Fruit fly (Drosophila melanogaster) whole organism, embryonic: ENCODE data around the gene Obp99d.
A peak's percentile ranks its signal among the peaks of the same experiment; 100 is the strongest.

Experiments
- CG10959 ChIP-seq: fragments of 200-800 bp; sonication (Bioruptor generic); IDR thresholded peaks from 2 replicates; pipeline ENCODE4 v1.3.6; 2022; ENCODE audit warnings: missing biosample characterization, missing genetic modification characterization
- CG11247 ChIP-seq: fragments of 200-800 bp; sonication (Bioruptor generic); IDR thresholded peaks from 2 replicates; pipeline ENCODE4 v1.3.6; 2022; ENCODE audit warnings: missing biosample characterization, missing genetic modification characterization
- CG11504 ChIP-seq: fragments of 200-800 bp; sonication (Bioruptor generic); optimal IDR thresholded peaks from 3 replicates; lab custom pipeline; 2019; ENCODE audit warnings: missing biosample characterization, mild to moderate bottlenecking, missing genetic modification characterization, moderate library complexity
- CG11723 ChIP-seq: fragments of 200-800 bp; sonication (Bioruptor generic); optimal IDR thresholded peaks from 2 replicates; lab custom pipeline; 2017; ENCODE audit warnings: missing biosample characterization, mild to moderate bottlenecking, missing genetic modification characterization
- CG12299 ChIP-seq: fragments of 200-800 bp; sonication (Bioruptor generic); optimal IDR thresholded peaks from 2 replicates; lab custom pipeline; 2018; ENCODE audit warnings: missing biosample characterization, mild to moderate bottlenecking, missing genetic modification characterization
- CG12391 ChIP-seq: fragments of 200-800 bp; sonication (Bioruptor generic); optimal IDR thresholded peaks from 3 replicates; lab custom pipeline; 2018; ENCODE audit warnings: missing biosample characterization, mild to moderate bottlenecking, missing genetic modification characterization, moderate library complexity
- CG13424 ChIP-seq: fragments of 200-800 bp; sonication (Bioruptor generic); optimal IDR thresholded peaks from 2 replicates; lab custom pipeline; 2019; ENCODE audit warnings: missing biosample characterization, mild to moderate bottlenecking, missing genetic modification characterization, moderate library complexity
- CG14050 ChIP-seq: fragments of 200-800 bp; sonication (Bioruptor generic); IDR thresholded peaks from 3 replicates; pipeline ENCODE4 v1.3.6; 2022; ENCODE audit warnings: missing biosample characterization, missing genetic modification characterization
- CG1529 ChIP-seq: fragments of 200-800 bp; sonication (Bioruptor generic); optimal IDR thresholded peaks from 3 replicates; lab custom pipeline; 2018; ENCODE audit warnings: missing biosample characterization, missing genetic modification characterization
- CG15696 ChIP-seq: fragments of 200-800 bp; sonication (Bioruptor generic); optimal IDR thresholded peaks from 2 replicates; lab custom pipeline; 2019; ENCODE audit warnings: missing biosample characterization, mild to moderate bottlenecking, missing genetic modification characterization, moderate library complexity
- CG17359 ChIP-seq: fragments of 200-800 bp; sonication (Bioruptor generic); optimal IDR thresholded peaks from 3 replicates; lab custom pipeline; 2018; ENCODE audit warnings: missing biosample characterization, mild to moderate bottlenecking, missing genetic modification characterization, moderate library complexity
- CG18011 ChIP-seq: fragments of 200-800 bp; sonication (Bioruptor generic); optimal IDR thresholded peaks from 2 replicates; lab custom pipeline; 2017; ENCODE audit warnings: missing biosample characterization, missing genetic modification characterization, mild to moderate bottlenecking, moderate library complexity, missing genotype
- CG31365 ChIP-seq: fragments of 200-800 bp; sonication (Bioruptor generic); optimal IDR thresholded peaks from 2 replicates; lab custom pipeline; 2018; ENCODE audit warnings: missing biosample characterization, mild to moderate bottlenecking, missing genetic modification characterization
- CG34224 ChIP-seq: fragments of 200-800 bp; sonication (Bioruptor generic); IDR thresholded peaks from 3 replicates; pipeline ENCODE4 v1.3.6; 2022; ENCODE audit warnings: missing biosample characterization, missing genetic modification characterization; ENCODE audit not compliant: partially characterized antibody
- CG34422 ChIP-seq: fragments of 200-800 bp; sonication (Bioruptor generic); IDR thresholded peaks from 3 replicates; pipeline ENCODE4 v1.3.6; 2022; ENCODE audit warnings: missing biosample characterization, missing genetic modification characterization
- CG7357 ChIP-seq: fragments of 200-800 bp; sonication (Bioruptor generic); IDR thresholded peaks from 3 replicates; pipeline ENCODE4 v1.3.6; 2022; ENCODE audit warnings: missing biosample characterization, missing genetic modification characterization
- CG7372 ChIP-seq: fragments of 200-800 bp; sonication (Bioruptor generic); IDR thresholded peaks from 2 replicates; pipeline ENCODE4 v1.3.6; 2022; ENCODE audit warnings: missing biosample characterization, missing genetic modification characterization
- CG7745 ChIP-seq: fragments of 200-800 bp; sonication (Bioruptor generic); optimal IDR thresholded peaks from 2 replicates; lab custom pipeline; 2018; ENCODE audit warnings: missing biosample characterization, mild to moderate bottlenecking, missing genetic modification characterization, moderate library complexity
- CG8924 ChIP-seq: fragments of 200-800 bp; optimal IDR thresholded peaks from 3 replicates; lab custom pipeline; 2019; ENCODE audit warnings: missing biosample characterization, mild to moderate bottlenecking, missing genetic modification characterization, moderate library complexity
- CTCF ChIP-seq: fragments of 200-800 bp; sonication (Bioruptor generic); optimal IDR thresholded peaks from 2 replicates; lab custom pipeline; 2017; ENCODE audit warnings: missing biosample characterization, mild to moderate bottlenecking, missing genetic modification characterization, moderate library complexity
- Dfd ChIP-seq, 2 experiments: fragments of >200 bp; optimal IDR thresholded peaks; 2 replicates each; lab custom pipeline; 2017; ENCODE audit warnings: missing biosample characterization in 2 of 2, missing genetic modification characterization in 2 of 2
- Dip3 ChIP-seq: fragments of 200-800 bp; sonication (Bioruptor generic); optimal IDR thresholded peaks from 3 replicates; lab custom pipeline; 2016; ENCODE audit warnings: missing biosample characterization, missing genetic modification characterization
- Ets97D ChIP-seq: fragments of 200-800 bp; sonication (Bioruptor generic); optimal IDR thresholded peaks from 3 replicates; lab custom pipeline; 2016; ENCODE audit warnings: missing biosample characterization, missing genetic modification characterization
- HLH3B ChIP-seq: fragments of 200-800 bp; sonication (Bioruptor generic); IDR thresholded peaks from 2 replicates; pipeline ENCODE4 v1.3.6; 2022; ENCODE audit warnings: missing biosample characterization, missing genetic modification characterization
- HmgD ChIP-seq: fragments of 200-800 bp; sonication (Bioruptor generic); optimal IDR thresholded peaks from 3 replicates; lab custom pipeline; 2016; ENCODE audit warnings: missing biosample characterization, missing genetic modification characterization
- MTF-1 ChIP-seq: fragments of 200-800 bp; sonication (Bioruptor generic); optimal IDR thresholded peaks from 2 replicates; lab custom pipeline; 2018; ENCODE audit warnings: missing biosample characterization, mild to moderate bottlenecking, missing genetic modification characterization, borderline replicate concordance
- Optix ChIP-seq: fragments of 200-800 bp; sonication (Bioruptor generic); IDR thresholded peaks from 3 replicates; pipeline ENCODE4 v1.3.6; 2022; ENCODE audit warnings: missing biosample characterization, missing genetic modification characterization
- Sin3A ChIP-seq: fragments of >200 bp; optimal IDR thresholded peaks from 2 replicates; lab custom pipeline; 2018
- TFAM ChIP-seq: fragments of 200-800 bp; sonication (Bioruptor generic); optimal IDR thresholded peaks from 2 replicates; lab custom pipeline; 2017; ENCODE audit warnings: missing biosample characterization, missing genetic modification characterization, inconsistent platforms
- ac ChIP-seq: fragments of 200-800 bp; sonication (Bioruptor generic); optimal IDR thresholded peaks from 3 replicates; lab custom pipeline; 2017; ENCODE audit warnings: missing biosample characterization, mild to moderate bottlenecking, missing genetic modification characterization
- chinmo ChIP-seq: fragments of 200-800 bp; sonication (Bioruptor generic); IDR thresholded peaks from 4 replicates; pipeline ENCODE4 v1.3.6; 2022; ENCODE audit warnings: missing biosample characterization, missing genetic modification characterization; ENCODE audit not compliant: partially characterized antibody
- corto ChIP-seq: fragments of 200-800 bp; sonication (Bioruptor generic); optimal IDR thresholded peaks from 2 replicates; lab custom pipeline; 2016; ENCODE audit warnings: missing biosample characterization, mild to moderate bottlenecking, missing genetic modification characterization, moderate library complexity
- dpn ChIP-seq, 2 experiments: fragments of 200-800 bp; sonication (Bioruptor generic); optimal IDR thresholded peaks; 3 replicates each; lab custom pipeline; 2016; ENCODE audit warnings: missing biosample characterization in 2 of 2, missing genetic modification characterization in 2 of 2
- fd102C ChIP-seq: fragments of 200-800 bp; sonication (Bioruptor generic); optimal IDR thresholded peaks from 2 replicates; lab custom pipeline; 2018; ENCODE audit warnings: missing biosample characterization, mild to moderate bottlenecking, missing genetic modification characterization, moderate library complexity
- fru ChIP-seq: fragments of >200 bp; optimal IDR thresholded peaks from 2 replicates; lab custom pipeline; 2017
- gt ChIP-seq: fragments of 200-800 bp; sonication (Bioruptor generic); IDR thresholded peaks from 2 replicates; pipeline ENCODE4 v1.3.6; 2022; ENCODE audit warnings: missing biosample characterization, missing genetic modification characterization
- ham ChIP-seq: fragments of 200-800 bp; sonication (Bioruptor generic); IDR thresholded peaks from 2 replicates; pipeline ENCODE4 v1.3.6; 2022; ENCODE audit warnings: missing biosample characterization, missing genetic modification characterization
- insv ChIP-seq, 2 experiments: fragments of 200-800 bp; sonication (Bioruptor generic); optimal IDR thresholded peaks; 3 replicates each; lab custom pipeline; 2016 to 2018; ENCODE audit warnings: missing biosample characterization in 2 of 2, missing genetic modification characterization in 2 of 2
- kah ChIP-seq: fragments of 200-800 bp; sonication (Bioruptor generic); optimal IDR thresholded peaks from 2 replicates; lab custom pipeline; 2018; ENCODE audit warnings: missing biosample characterization, mild to moderate bottlenecking, missing genetic modification characterization
- ken ChIP-seq: fragments of 200-800 bp; sonication (Bioruptor generic); IDR thresholded peaks from 3 replicates; pipeline ENCODE4 v1.3.6; 2022; ENCODE audit warnings: missing biosample characterization, missing genetic modification characterization
- klu ChIP-seq: fragments of 200-800 bp; sonication (Bioruptor generic); IDR thresholded peaks from 2 replicates; pipeline ENCODE4 v1.3.6; 2022; ENCODE audit warnings: missing biosample characterization, missing genetic modification characterization
- mirr ChIP-seq: fragments of 200-800 bp; sonication (Bioruptor generic); optimal IDR thresholded peaks from 3 replicates; lab custom pipeline; 2018; ENCODE audit warnings: missing biosample characterization, mild to moderate bottlenecking, missing genetic modification characterization
- nom ChIP-seq: fragments of 200-800 bp; sonication (Bioruptor generic); optimal IDR thresholded peaks from 2 replicates; lab custom pipeline; 2017; ENCODE audit warnings: missing biosample characterization, missing genetic modification characterization, mild to moderate bottlenecking, moderate library complexity, missing genetic modification reagents
- peb ChIP-seq: fragments of 200-800 bp; sonication (Bioruptor generic); IDR thresholded peaks from 2 replicates; pipeline ENCODE4 v1.3.6; 2022; ENCODE audit warnings: missing biosample characterization, missing genetic modification characterization
- phol ChIP-seq: fragments of 200-800 bp; sonication (Bioruptor generic); optimal IDR thresholded peaks from 3 replicates; lab custom pipeline; 2018; ENCODE audit warnings: missing biosample characterization, mild to moderate bottlenecking, missing genetic modification characterization, moderate library complexity
- shn ChIP-seq: fragments of 200-800 bp; sonication (Bioruptor generic); optimal IDR thresholded peaks from 3 replicates; lab custom pipeline; 2016; ENCODE audit warnings: missing biosample characterization, missing genetic modification characterization
- tin ChIP-seq: fragments of 200-800 bp; sonication (Bioruptor generic); optimal IDR thresholded peaks from 3 replicates; lab custom pipeline; 2016; ENCODE audit warnings: missing biosample characterization, missing genetic modification characterization
- tll ChIP-seq, 2 experiments: fragments of 200-800 bp in 1 of 2; fragments of >200 bp in 1 of 2; sonication (Bioruptor generic) in 1 of 2; optimal IDR thresholded peaks; 2 replicates each; lab custom pipeline; 2017 to 2019; ENCODE audit warnings: missing biosample characterization in 2 of 2, missing genetic modification characterization in 2 of 2, mild to moderate bottlenecking in 1 of 2, moderate library complexity in 1 of 2
- unc-4 ChIP-seq: fragments of 200-800 bp; sonication (Bioruptor generic); IDR thresholded peaks from 2 replicates; pipeline ENCODE4 v1.3.6; 2022; ENCODE audit warnings: missing biosample characterization, missing genetic modification characterization; ENCODE audit not compliant: partially characterized antibody
- wek ChIP-seq: fragments of 200-800 bp; sonication (Bioruptor generic); optimal IDR thresholded peaks from 3 replicates; lab custom pipeline; 2018; ENCODE audit warnings: missing biosample characterization, mild to moderate bottlenecking, missing genetic modification characterization, moderate library complexity
- wor ChIP-seq: fragments of 200-800 bp; sonication (Bioruptor generic); IDR thresholded peaks from 2 replicates; pipeline ENCODE4 v1.3.6; 2022; ENCODE audit warnings: missing biosample characterization, missing genetic modification characterization

The Obp99d gene

DNA sequence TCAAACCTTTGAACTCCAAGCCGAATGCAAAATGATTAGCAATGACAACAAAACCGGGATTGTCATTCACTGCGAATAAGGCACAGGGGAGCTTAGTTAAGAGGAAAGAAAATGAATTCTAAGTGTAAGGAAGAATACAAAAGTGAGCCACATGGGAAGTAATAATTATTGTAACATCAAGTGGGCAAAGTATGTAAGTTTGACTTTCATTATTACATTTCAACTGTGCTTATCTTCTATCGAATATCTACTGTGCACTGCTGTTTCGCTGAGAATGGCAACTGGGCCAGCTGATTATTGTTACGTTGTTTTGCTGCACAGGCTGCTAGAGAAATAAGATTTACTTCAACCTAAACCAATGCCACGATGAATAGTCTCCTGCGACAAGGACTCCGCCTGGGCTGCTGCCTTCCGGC is 22.4 kb downstream of the Obp99d start, which contains the start of the genes CG7601 and CIA30 (continued):
- TF ChIP-seq MTF-1 (GFP tag; lab: Kevin White, UChicago) (peak; percentile 95), fru (lab: Kevin White, UChicago) (no peak), klu (peak; percentile 100), CG7745 (tag; lab: Kevin White, UChicago) (peak; percentile 46), Dfd (GFP tag; optimal IDR thresholded peaks at IDR 0.05; lab: Kevin White, UChicago) (no peak), CG12391 (tag; lab: Kevin White, UChicago) (peak; percentile 96), ac (GFP tag; lab: Kevin White, UChicago) (peak; percentile 78), HLH3B (peak; percentile 100), mirr (GFP tag; lab: Kevin White, UChicago) (peak; percentile 99), unc-4 (GFP tag; lab: Robert Waterston, UW) (peak; percentile 35; the same call in 1 of the 2 replicates), HmgD (GFP tag; lab: Kevin White, UChicago) (peak; percentile 97), CG15696 (tag; lab: Kevin White, UChicago) (peak; percentile 99), corto (GFP tag; lab: Kevin White, UChicago) (peak; percentile 88), CG7372 (GFP tag; lab: Robert Waterston, UW) (peak; percentile 100), chinmo (0 out of 4 replicates have a peak, but pooled peaks have one; percentile 39), peb (peak; percentile 100), CG11504 (tag; lab: Kevin White, UChicago) (peak; percentile 97), CG12299 (tag; lab: Kevin White, UChicago) (peak; percentile 96), CG13424 (tag; lab: Kevin White, UChicago) (peak; percentile 98), tin (GFP tag; lab: Kevin White, UChicago) (peak; percentile 99), Ets97D (GFP tag; lab: Kevin White, UChicago) (peak; percentile 97), TFAM (GFP tag; lab: Kevin White, UChicago) (peak; percentile 84), CG17359 (peak; percentile 98), CG18011 (GFP tag; lab: Kevin White, UChicago) (peak; percentile 85), CG14050 (GFP tag; lab: Robert Waterston, UW) (peak; percentile 100), phol (tag; lab: Kevin White, UChicago) (peak; percentile 98), CG7357 (GFP tag; lab: Robert Waterston, UW) (peak; percentile 99), gt (GFP tag; lab: Robert Waterston, UW) (peak; percentile 100), CG34224 (GFP tag; lab: Robert Waterston, UW) (0 out of 3 replicates have a peak, but pooled peaks have one; percentile 47), CTCF (GFP tag; lab: Kevin White, UChicago) (peak; percentile 63), fd102C (GFP tag; lab: Kevin White, UChicago) (peak; percentile 83), CG34422 (GFP tag; lab: Robert Waterston, UW) (peak; percentile 100), Sin3A (lab: Kevin White, UChicago) (peak; percentile 6), CG11723 (GFP tag; lab: Kevin White, UChicago) (peak; percentile 95), Dip3 (GFP tag; lab: Kevin White, UChicago) (peak; percentile 99), kah (peak; percentile 92), CG1529 (GFP tag; lab: Kevin White, UChicago) (peak; percentile 92), tll (GFP tag; optimal IDR thresholded peaks at IDR 0.05; lab: Kevin White, UChicago) (peak; percentile 7 to 41), Optix (GFP tag; lab: Robert Waterston, UW) (peak; percentile 100), insv (GFP tag; optimal IDR thresholded peaks at IDR 0.05; lab: Kevin White, UChicago) (peak; percentile 25 to 68), nom (GFP tag; lab: Kevin White, UChicago) (peak; percentile 97), CG11247 (GFP tag; lab: Robert Waterston, UW) (peak; percentile 100), CG8924 (peak; percentile 97), ham (GFP tag; lab: Robert Waterston, UW) (peak; percentile 99), CG10959 (GFP tag; lab: Robert Waterston, UW) (peak; percentile 100), ken (GFP tag; lab: Robert Waterston, UW) (peak; percentile 100), dpn (GFP tag; optimal IDR thresholded peaks at IDR 0.05; lab: Kevin White, UChicago) (peak; percentile 99), CG31365 (tag; lab: Kevin White, UChicago) (peak; percentile 94), shn (GFP tag; lab: Kevin White, UChicago) (peak; percentile 98), wor (peak; percentile 99), wek (peak; percentile 92)
